Worm (Caenorhabditis elegans): ENCODE data around the gene str-82.

DNA sequence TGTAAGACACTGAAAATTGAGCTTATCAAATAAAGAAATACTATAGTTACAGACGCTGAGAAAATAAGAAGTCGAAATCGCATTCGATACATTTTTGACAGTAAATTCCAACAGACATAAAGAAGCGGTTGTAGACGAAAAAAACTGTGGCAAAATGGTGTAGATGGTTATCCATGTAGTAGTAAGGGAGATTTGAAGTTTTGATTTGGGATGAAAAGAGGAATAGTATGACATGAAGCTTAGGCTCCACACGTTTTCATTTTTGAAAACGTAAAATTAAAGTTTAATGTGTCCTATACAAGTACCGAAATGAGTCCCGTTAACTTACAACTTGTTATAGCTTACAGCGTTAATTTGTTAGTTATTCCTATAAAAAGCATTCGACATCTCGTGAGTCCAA lies 19.6 kb downstream of the str-82 start, which contains the start of gene K09D9.9:
- TF ChIP-seq dpl-1 (GFP tag; optimal IDR thresholded peaks at IDR 0.05) (no peak), repo-1 (tag; optimal IDR thresholded peaks at IDR 0.05) (no peak), F23B12.7 (tag; optimal IDR thresholded peaks at IDR 0.05; ENCODE audit: insufficient read depth) (no peak)

Data from whole organism, young adult.